Worm (Caenorhabditis elegans): ENCODE measurements around the gene smex-1.

Gene smex-1

DNA sequence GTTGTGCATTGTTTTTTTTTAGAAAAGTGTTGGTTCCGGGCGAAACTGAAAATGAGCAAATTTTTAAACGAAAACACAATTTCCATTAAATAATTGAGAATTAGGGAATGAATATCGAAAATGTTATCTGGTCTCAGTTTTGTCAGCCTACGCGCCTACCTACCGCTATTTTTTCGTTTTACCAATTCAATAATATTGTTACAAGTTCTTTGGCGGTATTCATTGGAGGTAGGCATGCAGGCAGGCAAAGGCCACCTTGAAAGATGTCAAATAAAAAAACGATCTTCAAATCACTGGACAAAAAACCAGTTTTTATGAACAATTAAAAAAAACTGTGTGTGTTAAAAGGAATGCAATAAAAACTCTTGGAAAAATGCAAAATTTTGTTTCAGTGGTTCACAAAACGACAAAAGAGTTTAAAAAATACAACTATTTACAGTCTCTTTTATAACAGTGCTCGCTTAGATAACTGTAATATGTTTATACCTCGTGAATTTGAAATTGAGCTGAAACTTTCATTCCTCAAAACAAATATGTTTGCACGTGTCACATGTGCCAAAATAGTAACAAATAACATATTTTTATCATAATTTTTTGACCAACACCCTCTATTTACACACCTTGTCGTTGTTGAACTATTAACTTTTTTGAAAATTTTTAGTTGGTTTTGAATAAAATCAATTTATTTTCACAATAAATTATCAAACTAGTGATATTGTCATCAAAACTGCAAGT is 8.9 kb upstream of the smex-1 start, which contains the start of gene W02D7.11:
Gene W02D7.11, minus strand, starts transcription at position 51 of the 735 bp plus-strand sequence.
- no peak for TF ChIP-seq lin-11 (tag; optimal IDR thresholded peaks at IDR 0.05)

DNA sequence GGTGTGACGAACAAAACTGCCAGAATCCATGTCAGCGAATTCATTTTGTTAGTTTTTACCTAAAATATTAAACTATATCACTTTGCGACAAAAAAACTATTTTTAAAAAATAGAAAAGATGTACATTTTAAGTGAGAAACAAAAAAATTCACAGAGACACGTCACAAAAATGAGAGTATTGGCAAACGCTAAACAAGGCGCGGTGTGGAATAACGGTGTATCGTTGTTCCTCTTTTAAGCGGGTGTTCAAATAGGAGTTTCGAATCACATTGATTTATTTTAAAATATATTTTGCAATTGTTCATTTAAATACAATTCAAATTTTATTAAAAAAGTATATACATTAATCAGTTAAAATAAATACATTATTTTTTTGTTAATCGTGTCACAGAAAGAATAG is 6.8 kb upstream of the smex-1 start, which contains the start of gene sel-9:
Gene sel-9, minus strand, starts transcription at position 59 of the 400 bp plus-strand sequence.
- no peak for TF ChIP-seq unc-42 (tag; optimal IDR thresholded peaks at IDR 0.05)
- no peak for TF ChIP-seq rnt-1 (tag; optimal IDR thresholded peaks at IDR 0.05)
- no peak for TF ChIP-seq T23F11.4 (GFP tag; optimal IDR thresholded peaks at IDR 0.05)
- no peak for TF ChIP-seq K09A11.1 (tag; optimal IDR thresholded peaks at IDR 0.05; ENCODE audit: insufficient read depth)
- TF ChIP-seq elt-2 (tag; optimal IDR thresholded peaks at IDR 0.05), result peak; percentile 6

DNA sequence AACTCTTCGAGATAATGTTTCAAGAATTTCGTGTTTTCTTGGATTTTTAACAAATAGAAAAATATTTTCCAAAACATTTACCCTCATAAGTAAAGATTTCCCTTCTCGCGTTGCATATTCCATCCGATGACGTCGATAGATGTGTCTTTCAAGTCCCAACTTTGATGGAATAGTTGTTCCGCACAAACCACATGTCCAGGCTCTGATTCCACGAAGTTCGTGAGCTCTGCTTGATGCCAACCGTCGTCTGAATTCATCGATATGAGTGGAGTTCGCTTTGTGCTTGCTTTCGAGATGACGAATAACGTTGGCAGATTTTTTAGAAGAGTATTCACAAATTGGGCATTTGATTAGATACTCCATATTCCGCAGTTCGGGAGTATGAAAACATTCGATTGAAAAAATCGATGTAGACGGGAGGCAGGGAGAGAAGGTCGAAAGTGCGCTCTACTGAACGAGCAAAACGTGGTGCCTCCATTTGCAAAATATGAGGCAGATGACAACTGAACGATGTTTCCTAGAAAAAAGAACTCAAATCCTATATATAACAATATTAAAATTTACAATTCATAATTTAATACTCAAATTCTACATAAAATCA is 5.3 kb upstream of the smex-1 start, which contains the start of gene W02D7.6:
Gene W02D7.6, minus strand, starts transcription at position 573 of the 601 bp plus-strand sequence.
- peak; percentile 52 for TF ChIP-seq ceh-48 (tag; optimal IDR thresholded peaks at IDR 0.05)
- peak; percentile 19 for TF ChIP-seq ama-1 (optimal IDR thresholded peaks at IDR 0.05)
- TF ChIP-seq dve-1 (tag; optimal IDR thresholded peaks at IDR 0.05), result no peak

DNA sequence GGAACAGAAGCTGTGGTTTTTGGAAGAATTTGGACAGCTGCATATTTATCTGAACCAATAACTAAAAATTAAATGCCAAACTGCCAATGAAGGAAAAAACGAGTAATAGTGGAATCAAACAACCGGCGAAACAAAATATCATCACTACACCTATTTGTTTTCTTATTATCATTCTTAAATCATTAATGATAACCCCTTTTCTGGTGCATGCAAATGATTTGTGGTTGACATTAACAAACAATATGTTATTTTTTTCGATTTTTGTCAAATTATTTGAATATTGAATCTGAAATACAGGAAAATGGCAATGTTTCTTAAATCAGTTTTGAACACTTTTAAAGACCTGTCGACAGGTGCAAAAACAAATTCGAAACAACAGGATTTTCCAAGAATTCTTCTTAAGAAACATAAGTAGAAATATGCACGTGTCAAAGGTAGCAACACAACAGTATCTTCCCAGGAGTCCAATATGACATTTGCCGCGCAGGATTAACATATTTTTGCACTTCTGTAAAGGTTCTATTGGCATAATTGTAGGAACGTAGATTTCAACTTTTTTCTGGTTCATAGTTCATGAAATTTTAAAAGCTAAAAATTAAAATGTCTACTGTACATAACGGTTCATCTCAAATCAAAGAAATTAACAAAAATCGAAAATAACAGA is 3.6 kb upstream of the smex-1 start, which contains the start of gene W02D7.5:
Gene W02D7.5, minus strand, starts transcription at position 51 of the 664 bp plus-strand sequence.
- TF ChIP-seq ceh-24 (tag; optimal IDR thresholded peaks at IDR 0.05) (no peak), dmd-4 (tag; optimal IDR thresholded peaks at IDR 0.05; ENCODE audit: borderline replicate concordance) (no peak), ceh-30 (tag; optimal IDR thresholded peaks at IDR 0.05) (no peak), ttx-3 (tag; optimal IDR thresholded peaks at IDR 0.05) (no peak), ahr-1 (tag; optimal IDR thresholded peaks at IDR 0.05) (no peak), hlh-15 (tag; optimal IDR thresholded peaks at IDR 0.05) (no peak), ceh-34 (tag; optimal IDR thresholded peaks at IDR 0.05) (no peak), madf-2 (tag; optimal IDR thresholded peaks at IDR 0.05) (no peak), ets-4 (tag; optimal IDR thresholded peaks at IDR 0.05) (no peak), fkh-10 (GFP tag; optimal IDR thresholded peaks at IDR 0.05) (no peak), ceh-14 (tag; optimal IDR thresholded peaks at IDR 0.05) (no peak), ceh-6 (GFP tag; optimal IDR thresholded peaks at IDR 0.05) (no peak), lin-11 (tag; optimal IDR thresholded peaks at IDR 0.05) (no peak), sdc-2 (tag; optimal IDR thresholded peaks at IDR 0.05) (no peak), unc-42 (tag; optimal IDR thresholded peaks at IDR 0.05) (no peak), ceh-18 (tag; optimal IDR thresholded peaks at IDR 0.05) (no peak), ref-2 (tag; optimal IDR thresholded peaks at IDR 0.05) (no peak), unc-86 (tag; optimal IDR thresholded peaks at IDR 0.05) (no peak), K02D7.2 (tag; optimal IDR thresholded peaks at IDR 0.05) (no peak), nhr-232 (tag; optimal IDR thresholded peaks at IDR 0.05) (no peak)

DNA sequence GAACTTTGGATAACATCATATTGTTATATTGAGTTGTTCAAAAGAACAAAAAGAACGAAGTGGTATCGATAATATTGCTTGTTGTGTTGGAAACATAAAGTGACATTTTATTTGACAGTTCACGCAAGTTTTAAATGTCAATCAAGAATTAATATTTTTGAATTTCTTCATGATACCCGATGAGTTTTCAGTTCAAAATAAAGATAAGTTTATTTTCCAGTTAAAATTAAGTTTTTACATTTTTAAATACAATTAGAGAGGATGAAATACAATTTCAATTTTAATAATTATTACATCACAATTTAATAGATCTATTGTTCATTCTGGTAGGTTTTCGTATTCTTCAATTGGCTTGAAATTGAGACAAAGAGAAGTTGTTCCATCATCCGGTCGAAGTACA is 1.7 kb upstream of the smex-1 start, which contains the start of gene W02D7.4:
Gene W02D7.4, minus strand, starts transcription at position 101 of the 400 bp plus-strand sequence.
- TF ChIP-seq unc-55 (GFP tag; optimal IDR thresholded peaks at IDR 0.05) (no peak), dmd-4 (tag; optimal IDR thresholded peaks at IDR 0.05; ENCODE audit: borderline replicate concordance) (no peak), sox-2 (GFP tag; IDR thresholded peaks at IDR 0.05) (no peak), C08G9.2 (tag; optimal IDR thresholded peaks at IDR 0.05) (no peak), unc-3 (GFP tag; conservative IDR thresholded peaks at IDR 0.05) (no peak), unc-3 (tag; optimal IDR thresholded peaks at IDR 0.05) (no peak), gmeb-2 (tag; optimal IDR thresholded peaks at IDR 0.05) (no peak), ceh-9 (tag; optimal IDR thresholded peaks at IDR 0.05) (no peak), ceh-34 (tag; optimal IDR thresholded peaks at IDR 0.05) (no peak), hlh-8 (tag; optimal IDR thresholded peaks at IDR 0.05) (no peak), tbx-7 (tag; optimal IDR thresholded peaks at IDR 0.05) (no peak), ref-2 (tag; optimal IDR thresholded peaks at IDR 0.05) (no peak), ceh-6 (GFP tag; optimal IDR thresholded peaks at IDR 0.05) (no peak), sox-4 (tag; optimal IDR thresholded peaks at IDR 0.05) (no peak), ets-4 (tag; optimal IDR thresholded peaks at IDR 0.05) (no peak), Y22D7AL.16 (tag; optimal IDR thresholded peaks at IDR 0.05) (no peak)
